Worm (Caenorhabditis elegans): ENCODE results near the gene K04G11.1.

ce11 chrX:14335220-14335619, at the start of gene K04G11.1:
- TF ChIP-seq dao-5 (tag; optimal IDR thresholded peaks at IDR 0.05) (no peak), him-1 (tag; optimal IDR thresholded peaks at IDR 0.05) (no peak)
